Worm (Caenorhabditis elegans) whole organism, late embryonic: ENCODE data around the gene C30B5.6.

Experiments used
- K02D7.2 ChIP-seq: sonication (generic microtip); optimal IDR thresholded peaks from 2 replicates; lab custom pipeline; 2017; ENCODE audit warnings: mild to moderate bottlenecking, missing genetic modification characterization, missing compliant biosample characterization
- ceh-31 ChIP-seq: sonication (generic microtip); optimal IDR thresholded peaks from 2 replicates; lab custom pipeline; 2016; ENCODE audit warnings: missing genetic modification characterization, missing compliant biosample characterization
- ets-4 ChIP-seq: sonication (generic microtip); optimal IDR thresholded peaks from 2 replicates; lab custom pipeline; 2016; ENCODE audit warnings: missing genetic modification characterization, missing compliant biosample characterization
- lin-11 ChIP-seq: fragments of 200-800 bp; sonication (Bioruptor generic); optimal IDR thresholded peaks from 2 replicates; lab custom pipeline; 2018; ENCODE audit warnings: mild to moderate bottlenecking, missing genetic modification characterization, missing compliant biosample characterization
- madf-2 ChIP-seq: sonication (generic microtip); optimal IDR thresholded peaks from 2 replicates; lab custom pipeline; 2017; ENCODE audit warnings: missing genetic modification characterization, missing compliant biosample characterization
- nfya-1 ChIP-seq: sonication (generic microtip); optimal IDR thresholded peaks from 2 replicates; lab custom pipeline; 2017; ENCODE audit warnings: missing genetic modification characterization, mild to moderate bottlenecking, missing compliant biosample characterization, antibody characterized with exemption, moderate library complexity
- nhr-11 ChIP-seq: fragments of 150-350 bp; optimal IDR thresholded peaks from 2 replicates; lab custom pipeline; 2014; ENCODE audit warnings: missing biosample characterization, missing genetic modification characterization
- npax-4 ChIP-seq: sonication (generic microtip); optimal IDR thresholded peaks from 2 replicates; lab custom pipeline; 2016; ENCODE audit warnings: missing genetic modification characterization, missing compliant biosample characterization
- pqm-1 ChIP-seq: sonication (generic microtip); optimal IDR thresholded peaks from 2 replicates; lab custom pipeline; 2016; ENCODE audit warnings: missing genetic modification characterization, missing compliant biosample characterization

- TF ChIP-seq ets-4 (tag; lab: Kevin White, UChicago) (no peak), pqm-1 (no peak), npax-4 (tag; lab: Kevin White, UChicago) (no peak), madf-2 (tag; lab: Kevin White, UChicago) (no peak), lin-11 (no peak), nhr-11 (no peak), K02D7.2 (tag; lab: Kevin White, UChicago) (no peak), ceh-31 (no peak), nfya-1 (no peak)
Observed at ce11 chrII:6170236-6170635, 52.2 kb downstream of the C30B5.6 start.
